Worm (Caenorhabditis elegans): ENCODE results near the gene K05F1.1.

The K05F1.1 gene

ce11 chrII:5779866-5780265 is 21.3 kb upstream of the K05F1.1 start:
- TF ChIP-seq ref-1 (GFP tag; conservative IDR thresholded peaks at IDR 0.05) (no peak), cog-1 (tag; optimal IDR thresholded peaks at IDR 0.05) (no peak), ztf-29 (GFP tag; IDR thresholded peaks at IDR 0.05) (no peak), ztf-23 (GFP tag; IDR thresholded peaks at IDR 0.05) (no peak), med-1 (GFP tag; optimal IDR thresholded peaks at IDR 0.05; ENCODE audit: insufficient read depth) (no peak), klf-2 (GFP tag; conservative IDR thresholded peaks at IDR 0.05) (no peak), T22C8.4 (GFP tag; IDR thresholded peaks at IDR 0.05) (no peak), tab-1 (GFP tag; IDR thresholded peaks at IDR 0.05) (no peak), flt-1 (GFP tag; IDR thresholded peaks at IDR 0.05) (no peak)

- TF ChIP-seq T22C8.4 (GFP tag; IDR thresholded peaks at IDR 0.05) (peak; percentile 60), cog-1 (tag; optimal IDR thresholded peaks at IDR 0.05) (peak; percentile 58), ztf-29 (GFP tag; IDR thresholded peaks at IDR 0.05) (peak; percentile 42; the same call in 1 of the 2 replicates), ztf-23 (GFP tag; IDR thresholded peaks at IDR 0.05) (peak; percentile 84), med-1 (GFP tag; optimal IDR thresholded peaks at IDR 0.05; ENCODE audit: insufficient read depth) (no peak), klf-2 (GFP tag; conservative IDR thresholded peaks at IDR 0.05) (peak; percentile 68; the same call in 1 of the 2 replicates), tab-1 (GFP tag; IDR thresholded peaks at IDR 0.05) (peak; percentile 70; the same call in 1 of the 2 replicates), flt-1 (GFP tag; IDR thresholded peaks at IDR 0.05) (peak; percentile 64; the same call in 1 of the 2 replicates), ref-1 (GFP tag; conservative IDR thresholded peaks at IDR 0.05) (peak; percentile 54; the same call in 1 of the 2 replicates)
These were observed 19.0 kb upstream of the K05F1.1 start, which contains the start of gene K05F1.6 for ce11 chrII:5781935-5782921. Gene K05F1.6, plus strand, starts transcription at chrII:5782520.

ce11 chrII:5785504-5785903 is 15.7 kb upstream of the K05F1.1 start:
- TF ChIP-seq cog-1 (tag; optimal IDR thresholded peaks at IDR 0.05) = no peak
- TF ChIP-seq klf-2 (GFP tag; conservative IDR thresholded peaks at IDR 0.05) = no peak
- no peak for TF ChIP-seq tab-1 (GFP tag; IDR thresholded peaks at IDR 0.05)
- no peak for TF ChIP-seq med-1 (GFP tag; optimal IDR thresholded peaks at IDR 0.05; ENCODE audit: insufficient read depth)
- no peak for TF ChIP-seq flt-1 (GFP tag; IDR thresholded peaks at IDR 0.05)
- no peak for TF ChIP-seq ztf-29 (GFP tag; IDR thresholded peaks at IDR 0.05)
- TF ChIP-seq T22C8.4 (GFP tag; IDR thresholded peaks at IDR 0.05) = no peak
- no peak for TF ChIP-seq ztf-23 (GFP tag; IDR thresholded peaks at IDR 0.05)
- TF ChIP-seq ref-1 (GFP tag; conservative IDR thresholded peaks at IDR 0.05) = no peak

ce11 chrII:5788815-5789214 is 12.4 kb upstream of the K05F1.1 start, which contains the start of gene K05F1.13:
Gene K05F1.13, plus strand, starts transcription at chrII:5789115.
- TF ChIP-seq med-1 (GFP tag; optimal IDR thresholded peaks at IDR 0.05; ENCODE audit: insufficient read depth) (no peak), T22C8.4 (GFP tag; IDR thresholded peaks at IDR 0.05) (no peak), cog-1 (tag; optimal IDR thresholded peaks at IDR 0.05) (no peak), ref-1 (GFP tag; conservative IDR thresholded peaks at IDR 0.05) (no peak), tab-1 (GFP tag; IDR thresholded peaks at IDR 0.05) (no peak), flt-1 (GFP tag; IDR thresholded peaks at IDR 0.05) (no peak), klf-2 (GFP tag; conservative IDR thresholded peaks at IDR 0.05) (no peak), ztf-29 (GFP tag; IDR thresholded peaks at IDR 0.05) (no peak), ztf-23 (GFP tag; IDR thresholded peaks at IDR 0.05) (no peak)

ce11 chrII:5790313-5790773 is 10.8 kb upstream of the K05F1.1 start, which contains the start of gene lect-2:
Gene lect-2, plus strand, starts transcription at chrII:5790723.
- no peak for TF ChIP-seq flt-1 (GFP tag; IDR thresholded peaks at IDR 0.05)
- TF ChIP-seq tab-1 (GFP tag; IDR thresholded peaks at IDR 0.05) = no peak
- TF ChIP-seq ref-1 (GFP tag; conservative IDR thresholded peaks at IDR 0.05) = no peak

ce11 chrII:5792490-5792889 is 8.7 kb upstream of the K05F1.1 start, which contains the start of gene K05F1.14:
Gene K05F1.14, minus strand, starts transcription at chrII:5792590.
- no peak for TF ChIP-seq ztf-23 (GFP tag; IDR thresholded peaks at IDR 0.05)
- no peak for TF ChIP-seq klf-2 (GFP tag; conservative IDR thresholded peaks at IDR 0.05)
- no peak for TF ChIP-seq T22C8.4 (GFP tag; IDR thresholded peaks at IDR 0.05)
- TF ChIP-seq ref-1 (GFP tag; conservative IDR thresholded peaks at IDR 0.05) = no peak
- TF ChIP-seq cog-1 (tag; optimal IDR thresholded peaks at IDR 0.05) = no peak
- TF ChIP-seq ztf-29 (GFP tag; IDR thresholded peaks at IDR 0.05) = no peak
- TF ChIP-seq tab-1 (GFP tag; IDR thresholded peaks at IDR 0.05) = no peak
- TF ChIP-seq flt-1 (GFP tag; IDR thresholded peaks at IDR 0.05) = no peak
- TF ChIP-seq med-1 (GFP tag; optimal IDR thresholded peaks at IDR 0.05; ENCODE audit: insufficient read depth) = no peak

- TF ChIP-seq klf-2 (GFP tag; conservative IDR thresholded peaks at IDR 0.05) (no peak), ztf-29 (GFP tag; IDR thresholded peaks at IDR 0.05) (no peak), flt-1 (GFP tag; IDR thresholded peaks at IDR 0.05) (no peak), cog-1 (tag; optimal IDR thresholded peaks at IDR 0.05) (no peak), ztf-23 (GFP tag; IDR thresholded peaks at IDR 0.05) (no peak), ref-1 (GFP tag; conservative IDR thresholded peaks at IDR 0.05) (no peak), tab-1 (GFP tag; IDR thresholded peaks at IDR 0.05) (no peak), med-1 (GFP tag; optimal IDR thresholded peaks at IDR 0.05; ENCODE audit: insufficient read depth) (no peak), T22C8.4 (GFP tag; IDR thresholded peaks at IDR 0.05) (no peak)
These were observed 7.0 kb upstream of the K05F1.1 start, which contains the start of gene acdh-8 for ce11 chrII:5794195-5794594. Gene acdh-8, plus strand, starts transcription at chrII:5794495.

ce11 chrII:5797348-5797977 is 3.7 kb upstream of the K05F1.1 start, which contains the start of the genes msp-63 and msp-142:
Gene msp-63, minus strand, starts transcription at chrII:5797448.
Gene msp-142, plus strand, starts transcription at chrII:5797927.
- TF ChIP-seq T22C8.4 (GFP tag; IDR thresholded peaks at IDR 0.05) = no peak
- TF ChIP-seq tab-1 (GFP tag; IDR thresholded peaks at IDR 0.05) = no peak
- no peak for TF ChIP-seq ref-1 (GFP tag; conservative IDR thresholded peaks at IDR 0.05)
- TF ChIP-seq klf-2 (GFP tag; conservative IDR thresholded peaks at IDR 0.05) = no peak
- no peak for TF ChIP-seq cog-1 (tag; optimal IDR thresholded peaks at IDR 0.05)
- no peak for TF ChIP-seq med-1 (GFP tag; optimal IDR thresholded peaks at IDR 0.05; ENCODE audit: insufficient read depth)
- TF ChIP-seq ztf-29 (GFP tag; IDR thresholded peaks at IDR 0.05) = no peak
- no peak for TF ChIP-seq flt-1 (GFP tag; IDR thresholded peaks at IDR 0.05)
- no peak for TF ChIP-seq ztf-23 (GFP tag; IDR thresholded peaks at IDR 0.05)
